Fruit fly (Drosophila melanogaster): ENCODE data around the gene CG7730.
A peak's percentile ranks its signal among the peaks of the same experiment; 100 is the strongest.

Gene CG7730

DNA sequence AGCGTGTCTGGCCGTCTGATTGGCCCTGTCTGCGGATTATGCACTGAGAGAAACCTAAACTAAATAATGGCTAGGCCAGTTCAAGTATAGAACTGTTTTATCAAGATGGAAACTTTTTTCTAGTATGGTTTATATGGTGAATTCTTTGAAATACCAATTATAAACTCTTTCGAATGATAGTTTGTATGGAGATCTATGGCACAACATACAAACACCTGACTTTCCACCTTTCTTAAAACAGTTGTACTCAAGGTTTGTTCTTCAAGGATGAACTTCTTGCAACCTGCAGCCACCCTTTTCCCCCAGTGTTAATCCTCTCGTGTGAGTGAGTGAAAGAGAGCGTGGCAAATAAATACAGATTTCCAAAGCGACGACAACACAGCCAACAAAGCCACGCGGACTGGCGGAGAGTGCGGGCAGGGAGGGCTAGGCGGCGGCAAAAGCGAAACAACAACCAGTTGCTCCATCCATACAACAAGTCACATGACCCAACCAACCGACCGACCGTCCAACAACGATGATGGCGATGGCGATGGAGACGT, 23.0 kb upstream of the CG7730 start (continued):
- peak; percentile 93 for TF ChIP-seq CG2120 (GFP tag; optimal IDR thresholded peaks at IDR 0.05)
- TF ChIP-seq so (GFP tag; IDR thresholded peaks at IDR 0.05), result peak; percentile 93
- TF ChIP-seq exex (tag; optimal IDR thresholded peaks at IDR 0.05), result no peak
- TF ChIP-seq Xrp1 (GFP tag; IDR thresholded peaks at IDR 0.05), result peak; percentile 78
- TF ChIP-seq CG1603 (tag; optimal IDR thresholded peaks at IDR 0.05), result peak; percentile 71
- 0 out of 4 replicates have a peak, but pooled peaks have one; percentile 28 for TF ChIP-seq chinmo (GFP tag; IDR thresholded peaks at IDR 0.05; ENCODE audit: partially characterized antibody)
- TF ChIP-seq hkb (optimal IDR thresholded peaks at IDR 0.05), result no peak
- peak; percentile 89 for TF ChIP-seq hkb (GFP tag; IDR thresholded peaks at IDR 0.05)
- TF ChIP-seq cad (GFP tag; optimal IDR thresholded peaks at IDR 0.05), result no peak
- peak; percentile 89 for TF ChIP-seq CG14014 (GFP tag; IDR thresholded peaks at IDR 0.05)
- no peak for TF ChIP-seq sd (tag; optimal IDR thresholded peaks at IDR 0.05)
- no peak for TF ChIP-seq dan (GFP tag; IDR thresholded peaks at IDR 0.05)
- TF ChIP-seq ase (GFP tag; IDR thresholded peaks at IDR 0.05), result peak; percentile 74
- peak; percentile 38 for TF ChIP-seq CG6654 (GFP tag; optimal IDR thresholded peaks at IDR 0.05)
- TF ChIP-seq CG6813 (GFP tag; optimal IDR thresholded peaks at IDR 0.05), result peak; percentile 60
- peak; percentile 59 for TF ChIP-seq CG18011 (GFP tag; optimal IDR thresholded peaks at IDR 0.05)
- peak; percentile 81 for TF ChIP-seq CG4820 (GFP tag; optimal IDR thresholded peaks at IDR 0.05)
- no peak for TF ChIP-seq TFAM (GFP tag; optimal IDR thresholded peaks at IDR 0.05)
- peak; percentile 8 for TF ChIP-seq CG8359 (GFP tag; optimal IDR thresholded peaks at IDR 0.05; ENCODE audit: borderline replicate concordance)
- peak; percentile 83 for TF ChIP-seq slp2 (GFP tag; optimal IDR thresholded peaks at IDR 0.05)
- TF ChIP-seq mam (GFP tag; optimal IDR thresholded peaks at IDR 0.05), result peak; percentile 88
- peak; percentile 88 for TF ChIP-seq HLH3B (GFP tag; IDR thresholded peaks at IDR 0.05)
- TF ChIP-seq HmgD (GFP tag; optimal IDR thresholded peaks at IDR 0.05), result peak; percentile 78
- TF ChIP-seq CG12155 (GFP tag; optimal IDR thresholded peaks at IDR 0.05), result peak; percentile 73
- peak; percentile 87 for TF ChIP-seq CG13424 (tag; optimal IDR thresholded peaks at IDR 0.05)
- TF ChIP-seq CG8290 (GFP tag; optimal IDR thresholded peaks at IDR 0.05), result peak; percentile 49
- TF ChIP-seq CG8290 (tag; optimal IDR thresholded peaks at IDR 0.05), result peak in 1 of 2 experiments; percentile 56
- TF ChIP-seq chn (GFP tag; optimal IDR thresholded peaks at IDR 0.05), result peak; percentile 87
- peak; percentile 22 for TF ChIP-seq Spps (tag; optimal IDR thresholded peaks at IDR 0.05)
- TF ChIP-seq zen2 (GFP tag; IDR thresholded peaks at IDR 0.05; ENCODE audit: partially characterized antibody), result no peak
- TF ChIP-seq CG11560 (tag; IDR thresholded peaks at IDR 0.05), result peak; percentile 72
- peak; percentile 84 for TF ChIP-seq Dad (GFP tag; optimal IDR thresholded peaks at IDR 0.05)
- TF ChIP-seq CG1529 (GFP tag; optimal IDR thresholded peaks at IDR 0.05), result peak; percentile 70
- TF ChIP-seq salm (tag; optimal IDR thresholded peaks at IDR 0.05), result peak; percentile 79
- peak; percentile 10 for TF ChIP-seq YL-1 (GFP tag; optimal IDR thresholded peaks at IDR 0.05)
- TF ChIP-seq ind (GFP tag; optimal IDR thresholded peaks at IDR 0.05), result peak; percentile 85
- peak; percentile 66 for TF ChIP-seq CG15514 (GFP tag; optimal IDR thresholded peaks at IDR 0.05)
- peak; percentile 56 for TF ChIP-seq Adf1 (GFP tag; IDR thresholded peaks at IDR 0.05)
- peak; percentile 48 for TF ChIP-seq CG2116 (GFP tag; optimal IDR thresholded peaks at IDR 0.05)
- TF ChIP-seq Ada2b (GFP tag; IDR thresholded peaks at IDR 0.05), result peak; percentile 84
- peak; percentile 92 for TF ChIP-seq CHES-1-like (GFP tag; optimal IDR thresholded peaks at IDR 0.05)
- TF ChIP-seq grau (tag; optimal IDR thresholded peaks at IDR 0.05), result peak; percentile 91
- peak; percentile 64; the same call in 1 of the 3 replicates for TF ChIP-seq CG6175 (GFP tag; IDR thresholded peaks at IDR 0.05)
- peak; percentile 90 for TF ChIP-seq Ptx1 (GFP tag; IDR thresholded peaks at IDR 0.05)
- peak; percentile 88 for TF ChIP-seq CG2712 (tag; optimal IDR thresholded peaks at IDR 0.05)
- no peak for TF ChIP-seq corto (GFP tag; optimal IDR thresholded peaks at IDR 0.05)
- no peak for TF ChIP-seq vnd (GFP tag; IDR thresholded peaks at IDR 0.05; ENCODE audit: partially characterized antibody)
- TF ChIP-seq ken (GFP tag; IDR thresholded peaks at IDR 0.05), result peak; percentile 70; the same call in 2 of the 3 replicates
- peak; percentile 82 for TF ChIP-seq CG12104 (GFP tag; optimal IDR thresholded peaks at IDR 0.05)
- peak; percentile 83 for TF ChIP-seq CG8388 (GFP tag; optimal IDR thresholded peaks at IDR 0.05)
- no peak for TF ChIP-seq h (optimal IDR thresholded peaks at IDR 0.05)
